Worm (Caenorhabditis elegans) whole organism, mixed stage, embryonic: ENCODE results near the gene srj-24.

Source experiments
- M03D4.4 ChIP-seq: sonication (generic microtip); optimal IDR thresholded peaks from 2 replicates; lab custom pipeline; 2017; ENCODE audit warnings: mild to moderate bottlenecking, missing genetic modification characterization, missing compliant biosample characterization
- blmp-1 ChIP-seq: fragments of 150-350 bp; optimal IDR thresholded peaks from 2 replicates; lab custom pipeline; 2014; ENCODE audit warnings: missing biosample characterization, missing genetic modification characterization
- ceh-43 ChIP-seq: fragments of 200-800 bp; sonication (Bioruptor generic); optimal IDR thresholded peaks from 2 replicates; lab custom pipeline; 2018; ENCODE audit warnings: mild to moderate bottlenecking, missing genetic modification characterization, moderate library complexity, missing compliant biosample characterization
- ceh-83 ChIP-seq: fragments of 200-800 bp; sonication (Bioruptor generic); optimal IDR thresholded peaks from 2 replicates; lab custom pipeline; 2018; ENCODE audit warnings: mild to moderate bottlenecking, missing genetic modification characterization, missing compliant biosample characterization
- ces-1 ChIP-seq: fragments of 150-350 bp; optimal IDR thresholded peaks from 2 replicates; lab custom pipeline; 2014; ENCODE audit warnings: missing biosample characterization, missing genetic modification reagents, missing genetic modification characterization
- cnd-1 ChIP-seq: fragments of 200-800 bp; sonication (Bioruptor generic); optimal IDR thresholded peaks from 2 replicates; lab custom pipeline; 2018; ENCODE audit warnings: mild to moderate bottlenecking, missing genetic modification characterization, missing compliant biosample characterization
- drap-1 ChIP-seq: fragments of 200-800 bp; sonication (Bioruptor generic); optimal IDR thresholded peaks from 3 replicates; lab custom pipeline; 2018; ENCODE audit warnings: mild to moderate bottlenecking, missing genetic modification characterization, missing compliant biosample characterization
- elt-1 ChIP-seq: sonication (generic microtip); optimal IDR thresholded peaks from 2 replicates; lab custom pipeline; 2017; ENCODE audit warnings: missing genetic modification characterization, mild to moderate bottlenecking, missing compliant biosample characterization, antibody characterized with exemption, moderate library complexity, borderline replicate concordance; ENCODE audit not compliant: insufficient read depth
- flh-1 ChIP-seq: fragments of 200-800 bp; sonication (Bioruptor generic); optimal IDR thresholded peaks from 2 replicates; lab custom pipeline; 2018; ENCODE audit warnings: mild to moderate bottlenecking, missing genetic modification characterization, moderate library complexity, missing compliant biosample characterization
- ham-2 ChIP-seq: fragments of 200-800 bp; sonication (Bioruptor generic); optimal IDR thresholded peaks from 2 replicates; lab custom pipeline; 2018; ENCODE audit warnings: mild to moderate bottlenecking, missing genetic modification characterization, missing compliant biosample characterization
- hlh-1 ChIP-seq: fragments of 150-350 bp; optimal IDR thresholded peaks from 2 replicates; lab custom pipeline; 2014; ENCODE audit warnings: missing biosample characterization, missing genetic modification reagents, missing genetic modification characterization
- lin-13 ChIP-seq: fragments of 150-350 bp; optimal IDR thresholded peaks from 2 replicates; lab custom pipeline; 2014; ENCODE audit warnings: missing biosample characterization, missing genetic modification characterization
- lin-32 ChIP-seq: fragments of 200-800 bp; sonication (Bioruptor generic); optimal IDR thresholded peaks from 2 replicates; lab custom pipeline; 2018; ENCODE audit warnings: mild to moderate bottlenecking, missing genetic modification characterization, missing compliant biosample characterization
- mab-5 ChIP-seq: fragments of 150-350 bp; optimal IDR thresholded peaks from 2 replicates; lab custom pipeline; 2014; ENCODE audit warnings: missing biosample characterization, missing genetic modification characterization
- mep-1 ChIP-seq: fragments of 150-350 bp; optimal IDR thresholded peaks from 2 replicates; lab custom pipeline; 2017; ENCODE audit warnings: missing biosample characterization, missing genetic modification reagents, missing genetic modification characterization, inconsistent platforms
- mls-2 ChIP-seq: sonication (generic microtip); optimal IDR thresholded peaks from 2 replicates; lab custom pipeline; 2016; ENCODE audit warnings: mild to moderate bottlenecking, missing genetic modification characterization, moderate library complexity, missing compliant biosample characterization
- nhr-12 ChIP-seq: fragments of 150-350 bp; optimal IDR thresholded peaks from 2 replicates; lab custom pipeline; 2014; ENCODE audit warnings: missing biosample characterization, missing genetic modification characterization
- nhr-2 ChIP-seq: fragments of 150-350 bp; optimal IDR thresholded peaks from 2 replicates; lab custom pipeline; 2014; ENCODE audit warnings: missing biosample characterization, missing genetic modification characterization
- nhr-237 ChIP-seq: fragments of 150-350 bp; optimal IDR thresholded peaks from 2 replicates; lab custom pipeline; 2014; ENCODE audit warnings: missing biosample characterization, missing genetic modification characterization
- nhr-28 ChIP-seq: fragments of 150-350 bp; optimal IDR thresholded peaks from 2 replicates; lab custom pipeline; 2014; ENCODE audit warnings: missing biosample characterization, missing genetic modification characterization
- nhr-76 ChIP-seq: sonication (generic microtip); optimal IDR thresholded peaks from 2 replicates; lab custom pipeline; 2017; ENCODE audit warnings: missing biosample characterization, missing genetic modification characterization
- pha-4 ChIP-seq: fragments of 150-350 bp; optimal IDR thresholded peaks from 2 replicates; lab custom pipeline; 2018; ENCODE audit warnings: missing biosample characterization, missing genetic modification reagents, missing genetic modification characterization
- sem-2 ChIP-seq: fragments of 200-800 bp; sonication (Bioruptor generic); optimal IDR thresholded peaks from 2 replicates; lab custom pipeline; 2018; ENCODE audit warnings: mild to moderate bottlenecking, missing genetic modification characterization, missing compliant biosample characterization
- sptf-1 ChIP-seq: sonication (generic microtip); optimal IDR thresholded peaks from 2 replicates; lab custom pipeline; 2017; ENCODE audit warnings: mild to moderate bottlenecking, missing genetic modification characterization, moderate library complexity, missing compliant biosample characterization
- unc-120 ChIP-seq: sonication (generic microtip); optimal IDR thresholded peaks from 2 replicates; lab custom pipeline; 2017; ENCODE audit warnings: missing genetic modification characterization, missing compliant biosample characterization; ENCODE audit not compliant: poor library complexity, severe bottlenecking
- unc-39 ChIP-seq: fragments of 150-350 bp; optimal IDR thresholded peaks from 2 replicates; lab custom pipeline; 2014; ENCODE audit warnings: missing biosample characterization, missing genetic modification characterization
- unc-62 ChIP-seq: fragments of 150-350 bp; optimal IDR thresholded peaks from 2 replicates; lab custom pipeline; 2014; ENCODE audit warnings: missing biosample characterization, missing genetic modification reagents, missing genetic modification characterization
- zip-8 ChIP-seq: fragments of 150-350 bp; optimal IDR thresholded peaks from 2 replicates; lab custom pipeline; 2014; ENCODE audit warnings: missing biosample characterization, missing genetic modification characterization
- ztf-11 ChIP-seq: fragments of 150-350 bp; optimal IDR thresholded peaks from 2 replicates; lab custom pipeline; 2014; ENCODE audit warnings: missing biosample characterization, missing genetic modification characterization

The srj-24 gene

ce11 chrV:719731-720130, 18.9 kb downstream of the srj-24 start, which contains the start of gene srbc-40:
srbc-40 (minus strand) TSS chrV:719831.
- TF ChIP-seq ceh-43 (no peak), mab-5 (tag; lab: Kevin White, UChicago) (no peak), flh-1 (GFP tag; lab: Kevin White, UChicago) (no peak)

ce11 chrV:712882-713281, 25.8 kb downstream of the srj-24 start, which contains the start of gene cyp-33C11:
cyp-33C11 (minus strand) TSS chrV:712982.
- TF ChIP-seq lin-32 (GFP tag; lab: Kevin White, UChicago) (no peak), nhr-2 (tag; lab: Kevin White, UChicago) (no peak), zip-8 (tag; lab: Kevin White, UChicago) (no peak), nhr-237 (no peak)
- TF ChIP-seq, all 35 proteins: peak for 0

- TF ChIP-seq nhr-28 (no peak), ceh-43 (no peak), lin-13 (tag; lab: Kevin White, UChicago) (no peak), mls-2 (tag; lab: Kevin White, UChicago) (no peak), M03D4.4 (no peak), nhr-237 (no peak), nhr-12 (tag; lab: Kevin White, UChicago) (no peak), ceh-83 (GFP tag; lab: Kevin White, UChicago) (no peak), pha-4 (tag; lab: Kevin White, UChicago) (no peak), mab-5 (tag; lab: Kevin White, UChicago) (no peak), sem-2 (GFP tag; lab: Kevin White, UChicago) (no peak), nhr-76 (tag; lab: Kevin White, UChicago) (no peak), blmp-1 (tag; lab: Kevin White, UChicago) (no peak), ham-2 (no peak), flh-1 (GFP tag; lab: Kevin White, UChicago) (no peak), mep-1 (tag; lab: Kevin White, UChicago) (no peak)
- TF ChIP-seq, all 35 proteins: peak for 0
Observed at ce11 chrV:708808-709207, 29.9 kb downstream of the srj-24 start, which contains the start of gene srbc-39. srbc-39 (plus strand) TSS chrV:709108.

ce11 chrV:706918-707317, 31.8 kb downstream of the srj-24 start, which contains the start of gene srbc-38:
srbc-38 (plus strand) TSS chrV:707218.
- TF ChIP-seq hlh-1 (no peak), nhr-237 (no peak), unc-62 (no peak), nhr-76 (tag; lab: Kevin White, UChicago) (no peak), ceh-43 (no peak), drap-1 (GFP tag; lab: Kevin White, UChicago) (no peak), elt-1 (tag; lab: Kevin White, UChicago) (no peak), unc-39 (no peak), M03D4.4 (no peak), ces-1 (GFP tag; lab: Kevin White, UChicago) (no peak), nhr-12 (tag; lab: Kevin White, UChicago) (no peak), ztf-11 (no peak), cnd-1 (tag; lab: Kevin White, UChicago) (no peak)

DNA sequence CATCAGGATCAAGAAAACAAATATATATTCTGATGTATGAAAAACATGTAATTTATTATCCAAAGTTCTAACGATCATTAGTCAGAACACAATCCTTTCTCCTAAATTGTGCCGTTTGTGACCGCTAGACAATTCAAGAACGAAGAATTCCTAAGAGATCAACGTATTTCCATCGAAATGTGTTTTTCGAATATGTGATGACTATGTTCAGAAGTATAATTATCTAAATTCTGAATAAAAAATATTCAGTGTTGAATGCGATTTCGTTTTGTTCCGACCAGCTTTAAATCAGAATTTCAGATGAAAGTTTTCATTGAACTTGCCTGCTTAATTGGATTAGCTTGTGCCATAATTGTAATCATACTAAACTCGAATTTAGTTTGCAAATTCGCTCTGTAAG, 36.4 kb downstream of the srj-24 start, which contains the start of gene srbc-37:
Gene srbc-37, plus strand, starts transcription at position 301 of the 400 bp plus-strand sequence.
- TF ChIP-seq pha-4 (tag; lab: Kevin White, UChicago) (no peak), nhr-28 (no peak), drap-1 (GFP tag; lab: Kevin White, UChicago) (no peak), unc-62 (no peak), unc-39 (no peak), lin-32 (GFP tag; lab: Kevin White, UChicago) (no peak), unc-120 (tag; lab: Kevin White, UChicago) (no peak)

DNA sequence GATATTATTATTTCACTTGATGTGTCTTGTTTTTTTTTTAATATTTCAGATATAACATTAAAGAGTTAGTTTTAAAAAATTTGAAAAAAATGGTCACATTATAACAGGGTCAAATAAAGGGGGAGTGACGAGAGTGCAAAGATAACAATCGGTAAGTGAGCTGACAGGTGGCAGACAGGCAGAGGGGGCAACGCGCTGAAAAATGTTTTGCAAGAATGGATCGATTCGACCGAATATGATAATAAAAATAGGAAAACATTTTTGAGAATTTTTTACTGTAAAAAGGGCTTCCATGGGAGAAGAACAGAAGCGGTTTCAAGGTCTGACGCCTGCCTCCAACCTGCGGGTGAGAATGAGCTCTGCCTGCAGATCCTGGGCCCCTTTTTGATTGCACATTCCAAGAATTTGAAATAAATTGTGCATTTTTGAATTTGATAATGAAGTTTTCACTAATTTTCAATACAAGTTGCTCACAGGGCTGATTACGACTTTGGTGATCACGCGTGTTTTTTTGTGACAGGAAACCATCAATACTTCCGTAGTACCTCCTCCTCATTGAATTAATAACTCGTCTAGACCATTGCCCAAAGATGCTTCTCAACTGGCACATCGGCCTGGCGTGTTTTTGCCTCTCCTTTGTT, 39.1 kb downstream of the srj-24 start, which contains the start of the genes ugt-29 and srx-5:
Gene ugt-29, minus strand, starts transcription at position 101 of the 641 bp plus-strand sequence.
Gene srx-5, plus strand, starts transcription at position 591 of the 641 bp plus-strand sequence.
- TF ChIP-seq zip-8 (tag; lab: Kevin White, UChicago) (no peak), blmp-1 (tag; lab: Kevin White, UChicago) (no peak), sptf-1 (tag; lab: Kevin White, UChicago) (no peak), unc-62 (no peak), ces-1 (GFP tag; lab: Kevin White, UChicago) (no peak), mab-5 (tag; lab: Kevin White, UChicago) (no peak)
